Fruit fly (Drosophila melanogaster) whole organism, embryonic: ENCODE results near the gene mei-218.

ENCODE experiments used
- Adf1 ChIP-seq: fragments of 200-800 bp; sonication (Bioruptor generic); IDR thresholded peaks from 2 replicates; pipeline ENCODE4 v1.3.6; 2022; ENCODE audit warnings: missing biosample characterization, missing genetic modification characterization
- Blimp-1 ChIP-seq: fragments of 200-800 bp; sonication (Bioruptor generic); optimal IDR thresholded peaks from 3 replicates; lab custom pipeline; 2018; ENCODE audit warnings: missing biosample characterization, missing genetic modification characterization, mild to moderate bottlenecking, moderate library complexity, missing genetic modification reagents
- CG10209 ChIP-seq: fragments of 200-800 bp; sonication (Bioruptor generic); optimal IDR thresholded peaks from 3 replicates; lab custom pipeline; 2017; ENCODE audit warnings: missing biosample characterization, mild to moderate bottlenecking, missing genetic modification characterization, missing genetic modification reagents
- CG10959 ChIP-seq: fragments of 200-800 bp; sonication (Bioruptor generic); IDR thresholded peaks from 2 replicates; pipeline ENCODE4 v1.3.6; 2022; ENCODE audit warnings: missing biosample characterization, missing genetic modification characterization
- CG11398 ChIP-seq: fragments of 200-800 bp; sonication (Bioruptor generic); optimal IDR thresholded peaks from 2 replicates; lab custom pipeline; 2016; ENCODE audit warnings: missing biosample characterization, missing genetic modification characterization
- CG11723 ChIP-seq: fragments of 200-800 bp; sonication (Bioruptor generic); optimal IDR thresholded peaks from 2 replicates; lab custom pipeline; 2017; ENCODE audit warnings: missing biosample characterization, mild to moderate bottlenecking, missing genetic modification characterization
- CG12155 ChIP-seq: fragments of 200-800 bp; sonication (Bioruptor generic); optimal IDR thresholded peaks from 3 replicates; lab custom pipeline; 2016; ENCODE audit warnings: missing biosample characterization, missing genetic modification characterization
- CG12236 ChIP-seq: fragments of 200-800 bp; sonication (Bioruptor generic); optimal IDR thresholded peaks from 2 replicates; lab custom pipeline; 2016; ENCODE audit warnings: missing biosample characterization, missing genetic modification characterization
- CG13123 ChIP-seq: fragments of 200-800 bp; sonication (Bioruptor generic); optimal IDR thresholded peaks from 2 replicates; lab custom pipeline; 2016; ENCODE audit warnings: missing biosample characterization, missing genetic modification characterization
- CG14050 ChIP-seq: fragments of 200-800 bp; sonication (Bioruptor generic); IDR thresholded peaks from 3 replicates; pipeline ENCODE4 v1.3.6; 2022; ENCODE audit warnings: missing biosample characterization, missing genetic modification characterization
- CG14667 ChIP-seq: fragments of 200-800 bp; sonication (Bioruptor generic); IDR thresholded peaks from 2 replicates; pipeline ENCODE4 v1.3.6; 2022; ENCODE audit warnings: missing biosample characterization, missing genetic modification characterization
- CG14710 ChIP-seq: fragments of 200-800 bp; sonication (Bioruptor generic); optimal IDR thresholded peaks from 3 replicates; lab custom pipeline; 2019; ENCODE audit warnings: missing biosample characterization, mild to moderate bottlenecking, missing genetic modification characterization, moderate library complexity
- CG14965 ChIP-seq: fragments of 200-800 bp; sonication (Bioruptor generic); optimal IDR thresholded peaks from 2 replicates; lab custom pipeline; 2016; ENCODE audit warnings: missing biosample characterization, missing genetic modification characterization, borderline replicate concordance
- CG15269 ChIP-seq: fragments of 200-800 bp; sonication (Bioruptor generic); optimal IDR thresholded peaks from 2 replicates; lab custom pipeline; 2018; ENCODE audit warnings: missing biosample characterization, mild to moderate bottlenecking, missing genetic modification characterization, moderate library complexity
- CG2120 ChIP-seq: fragments of 200-800 bp; sonication (Bioruptor generic); optimal IDR thresholded peaks from 3 replicates; lab custom pipeline; 2016; ENCODE audit warnings: missing biosample characterization, missing genetic modification characterization
- CG30431 ChIP-seq: fragments of 200-800 bp; sonication (Bioruptor generic); optimal IDR thresholded peaks from 2 replicates; lab custom pipeline; 2017; ENCODE audit warnings: missing biosample characterization, missing genetic modification characterization
- CG4360 ChIP-seq: fragments of 200-800 bp; sonication (Bioruptor generic); IDR thresholded peaks from 2 replicates; pipeline ENCODE4 v1.3.6; 2022; ENCODE audit warnings: missing biosample characterization, missing genetic modification characterization
- CG6254 ChIP-seq: fragments of 200-800 bp; sonication (Bioruptor generic); optimal IDR thresholded peaks from 3 replicates; lab custom pipeline; 2017; ENCODE audit warnings: mild to moderate bottlenecking, missing biosample characterization, missing genetic modification reagents, missing genetic modification characterization
- CG6791 ChIP-seq: fragments of 200-800 bp; sonication (Bioruptor generic); IDR thresholded peaks from 3 replicates; pipeline ENCODE4 v1.3.6; 2022; ENCODE audit warnings: missing biosample characterization, missing genetic modification characterization; ENCODE audit not compliant: partially characterized antibody
- CG7556 ChIP-seq: fragments of 200-800 bp; sonication (Bioruptor generic); optimal IDR thresholded peaks from 2 replicates; lab custom pipeline; 2017; ENCODE audit warnings: missing biosample characterization, mild to moderate bottlenecking, missing genetic modification characterization
- CG7987 ChIP-seq: fragments of 200-800 bp; sonication (Bioruptor generic); optimal IDR thresholded peaks from 2 replicates; lab custom pipeline; 2018; ENCODE audit warnings: missing biosample characterization, mild to moderate bottlenecking, missing genetic modification characterization, moderate library complexity
- CG8089 ChIP-seq: fragments of 200-800 bp; sonication (Bioruptor generic); optimal IDR thresholded peaks from 3 replicates; lab custom pipeline; 2016; ENCODE audit warnings: missing biosample characterization, missing genetic modification characterization
- CG8359 ChIP-seq: fragments of 200-800 bp; sonication (Bioruptor generic); optimal IDR thresholded peaks from 2 replicates; lab custom pipeline; 2017; ENCODE audit warnings: missing biosample characterization, mild to moderate bottlenecking, missing genetic modification characterization, borderline replicate concordance
- Dip2 ChIP-seq: fragments of 200-800 bp; sonication (Bioruptor generic); IDR thresholded peaks from 2 replicates; pipeline ENCODE4 v1.3.6; 2022; ENCODE audit warnings: missing biosample characterization, missing genetic modification characterization
- Hsf ChIP-seq: fragments of 200-800 bp; sonication (Bioruptor generic); optimal IDR thresholded peaks from 3 replicates; lab custom pipeline; 2016; ENCODE audit warnings: missing biosample characterization, missing genetic modification characterization
- Jarid2 ChIP-seq: fragments of 200-800 bp; sonication (Bioruptor generic); optimal IDR thresholded peaks from 3 replicates; lab custom pipeline; 2017; ENCODE audit warnings: mild to moderate bottlenecking, missing biosample characterization, missing genetic modification reagents, missing genetic modification characterization
- MESR4 ChIP-seq: fragments of 200-800 bp; sonication (Bioruptor generic); optimal IDR thresholded peaks from 2 replicates; lab custom pipeline; 2018; ENCODE audit warnings: missing biosample characterization, mild to moderate bottlenecking, missing genetic modification characterization, moderate library complexity
- MTF-1 ChIP-seq: fragments of 200-800 bp; sonication (Bioruptor generic); optimal IDR thresholded peaks from 2 replicates; lab custom pipeline; 2018; ENCODE audit warnings: missing biosample characterization, mild to moderate bottlenecking, missing genetic modification characterization, borderline replicate concordance
- Nf-YB ChIP-seq: fragments of 200-800 bp; sonication (Bioruptor generic); optimal IDR thresholded peaks from 3 replicates; lab custom pipeline; 2019; ENCODE audit warnings: missing biosample characterization, mild to moderate bottlenecking, missing genetic modification characterization, moderate library complexity
- Rx ChIP-seq: fragments of 200-800 bp; sonication (Bioruptor generic); IDR thresholded peaks from 2 replicates; pipeline ENCODE4 v1.3.6; 2022; ENCODE audit warnings: missing biosample characterization, missing genetic modification characterization
- Sin3A ChIP-seq: fragments of >200 bp; optimal IDR thresholded peaks from 2 replicates; lab custom pipeline; 2018
- Usf ChIP-seq: fragments of 200-800 bp; sonication (Bioruptor generic); optimal IDR thresholded peaks from 2 replicates; lab custom pipeline; 2017; ENCODE audit warnings: missing genotype, missing biosample characterization, missing genetic modification characterization
- Xbp1 ChIP-seq: fragments of 200-800 bp; sonication (Bioruptor generic); optimal IDR thresholded peaks from 3 replicates; lab custom pipeline; 2016; ENCODE audit warnings: missing biosample characterization, mild to moderate bottlenecking, missing genetic modification characterization
- ase ChIP-seq: fragments of 200-800 bp; sonication (Bioruptor generic); IDR thresholded peaks from 3 replicates; pipeline ENCODE4 v1.3.6; 2022; ENCODE audit warnings: missing biosample characterization, missing genetic modification characterization
- bsh ChIP-seq, 2 experiments: fragments of 200-800 bp; sonication (Bioruptor generic); optimal IDR thresholded peaks; 2 replicates each; lab custom pipeline; 2017 to 2018; ENCODE audit warnings: mild to moderate bottlenecking in 2 of 2, missing biosample characterization in 2 of 2, missing genetic modification characterization in 2 of 2, moderate library complexity in 1 of 2
- gem ChIP-seq: fragments of 200-800 bp; sonication (Bioruptor generic); optimal IDR thresholded peaks from 2 replicates; lab custom pipeline; 2019; ENCODE audit warnings: missing biosample characterization, mild to moderate bottlenecking, missing genetic modification characterization, moderate library complexity
- grau ChIP-seq: fragments of 200-800 bp; optimal IDR thresholded peaks from 3 replicates; lab custom pipeline; 2019; ENCODE audit warnings: missing biosample characterization, mild to moderate bottlenecking, missing genetic modification characterization, moderate library complexity
- h ChIP-seq: fragments of >200 bp; optimal IDR thresholded peaks from 2 replicates; lab custom pipeline; 2017
- inv ChIP-seq: fragments of 200-800 bp; sonication (Bioruptor generic); IDR thresholded peaks from 2 replicates; pipeline ENCODE4 v1.3.6; 2022; ENCODE audit warnings: missing biosample characterization, missing genetic modification characterization; ENCODE audit not compliant: partially characterized antibody
- mld ChIP-seq: fragments of 200-800 bp; sonication (Bioruptor generic); IDR thresholded peaks from 3 replicates; pipeline ENCODE4 v1.3.6; 2022; ENCODE audit warnings: missing biosample characterization, missing genetic modification characterization; ENCODE audit not compliant: partially characterized antibody
- nmo ChIP-seq: fragments of 200-800 bp; sonication (Bioruptor generic); optimal IDR thresholded peaks from 2 replicates; lab custom pipeline; 2018; ENCODE audit warnings: missing biosample characterization, mild to moderate bottlenecking, missing genetic modification characterization, moderate library complexity
- otp ChIP-seq: fragments of 200-800 bp; sonication (Bioruptor generic); IDR thresholded peaks from 3 replicates; pipeline ENCODE4, ENCODE4 v1.3.6; 2022; ENCODE audit warnings: missing biosample characterization, missing genetic modification characterization
- pan ChIP-seq, 4 experiments: fragments of >200 bp in 3 of 4; fragments of 200-800 bp in 1 of 4; sonication (Bioruptor generic) in 1 of 4; optimal IDR thresholded peaks in 3 of 4; IDR thresholded peaks in 1 of 4; 2 replicates each; pipeline versions ENCODE4 v1.3.6 to Lab custom; 2017 to 2022; ENCODE audit warnings: missing biosample characterization in 2 of 4, missing genetic modification characterization in 2 of 4, mixed read lengths in 1 of 4
- sens ChIP-seq: fragments of 200-800 bp; sonication (Bioruptor generic); peaks from one replicate; lab custom pipeline; 2016; ENCODE audit warnings: missing biosample characterization, missing genetic modification characterization
- sna ChIP-seq: fragments of 200-800 bp; sonication (Bioruptor generic); IDR thresholded peaks from 2 replicates; pipeline ENCODE4 v1.3.6; 2022; ENCODE audit warnings: missing biosample characterization, missing genetic modification characterization; ENCODE audit not compliant: partially characterized antibody
- unc-4 ChIP-seq: fragments of 200-800 bp; sonication (Bioruptor generic); IDR thresholded peaks from 2 replicates; pipeline ENCODE4 v1.3.6; 2022; ENCODE audit warnings: missing biosample characterization, missing genetic modification characterization; ENCODE audit not compliant: partially characterized antibody
- vnd ChIP-seq: fragments of 200-800 bp; sonication (Bioruptor generic); IDR thresholded peaks from 3 replicates; pipeline ENCODE4 v1.3.6; 2022; ENCODE audit warnings: missing biosample characterization, missing genetic modification characterization; ENCODE audit not compliant: partially characterized antibody

mei-218 gene

dm6 chrX:17125017-17125821 is 17.6 kb downstream of the mei-218 start (continued):
- TF ChIP-seq CG8359: no peak
- TF ChIP-seq Xbp1: peak; percentile 43
- peak; percentile 72 for TF ChIP-seq CG14050 (GFP tag; lab: Robert Waterston, UW)
- TF ChIP-seq CG2120 (GFP tag; lab: Kevin White, UChicago): peak; percentile 73
- TF ChIP-seq CG12236 (GFP tag; lab: Kevin White, UChicago): no peak
- TF ChIP-seq Blimp-1 (GFP tag; lab: Kevin White, UChicago): peak; percentile 62
- TF ChIP-seq CG8089 (GFP tag; lab: Kevin White, UChicago): no peak
- no peak for TF ChIP-seq h
- TF ChIP-seq MTF-1 (GFP tag; lab: Kevin White, UChicago): peak; percentile 34
- TF ChIP-seq nmo (GFP tag; lab: Kevin White, UChicago): peak; percentile 28
- TF ChIP-seq inv (GFP tag; lab: Robert Waterston, UW): peak; percentile 81
- peak; percentile 45 for TF ChIP-seq CG14667 (GFP tag; lab: Robert Waterston, UW)
- no peak for TF ChIP-seq CG6254
- peak; percentile 31 for TF ChIP-seq Nf-YB
- TF ChIP-seq unc-4 (GFP tag; lab: Robert Waterston, UW): peak; percentile 87
- TF ChIP-seq otp: peak; percentile 37; the same call in 1 of the 3 replicates
- TF ChIP-seq CG10959 (GFP tag; lab: Robert Waterston, UW): no peak
- TF ChIP-seq Hsf (GFP tag; lab: Kevin White, UChicago): peak; percentile 50
- TF ChIP-seq sna (GFP tag; lab: Robert Waterston, UW): peak; percentile 92
- TF ChIP-seq mld (GFP tag; lab: Robert Waterston, UW): peak; percentile 90; the same call in 2 of the 3 replicates
- TF ChIP-seq Jarid2 (GFP tag; lab: Kevin White, UChicago): no peak
- TF ChIP-seq CG15269 (tag; lab: Kevin White, UChicago): peak; percentile 67
- peak; percentile 65 for TF ChIP-seq CG10209 (GFP tag; lab: Kevin White, UChicago)
- TF ChIP-seq CG4360 (GFP tag; lab: Robert Waterston, UW): no peak
- TF ChIP-seq sens (GFP tag; lab: Kevin White, UChicago): peak; percentile 81
- TF ChIP-seq CG7987: no peak
- TF ChIP-seq CG11398: peak; percentile 22
- peak; percentile 45 for TF ChIP-seq CG11723 (GFP tag; lab: Kevin White, UChicago)
- TF ChIP-seq CG12155 (GFP tag; lab: Kevin White, UChicago): peak; percentile 24
- no peak for TF ChIP-seq MESR4 (GFP tag; lab: Kevin White, UChicago)
- TF ChIP-seq Sin3A (lab: Kevin White, UChicago): no peak
- peak; percentile 58; the same call in 1 of the 3 replicates for TF ChIP-seq ase (GFP tag; lab: Robert Waterston, UW)
- no peak; the same call in 1 of the 2 replicates for TF ChIP-seq Adf1 (GFP tag; lab: Robert Waterston, UW)
- no peak for TF ChIP-seq Usf (GFP tag; lab: Kevin White, UChicago)
- TF ChIP-seq CG13123: no peak
- TF ChIP-seq bsh (GFP tag; optimal IDR thresholded peaks at IDR 0.05; lab: Kevin White, UChicago): peak in 1 of 2 experiments; percentile 45
- TF ChIP-seq gem (tag; lab: Kevin White, UChicago): peak; percentile 80
- TF ChIP-seq pan (optimal IDR thresholded peaks at IDR 0.05; lab: Kevin White, UChicago): no peak
- peak in 1 of 2 experiments; percentile 81 for TF ChIP-seq pan (GFP tag; optimal IDR thresholded peaks at IDR 0.05 in 1 of 2, IDR thresholded peaks at IDR 0.05 in 1 of 2)
- TF ChIP-seq CG14710: peak; percentile 30
- TF ChIP-seq CG14965 (GFP tag; lab: Kevin White, UChicago): no peak
- no peak for TF ChIP-seq Dip2 (GFP tag; lab: Robert Waterston, UW)
- peak; percentile 62 for TF ChIP-seq CG7556 (GFP tag; lab: Kevin White, UChicago)
- no peak for TF ChIP-seq CG30431 (GFP tag; lab: Kevin White, UChicago)
- peak; percentile 49 for TF ChIP-seq Rx
- TF ChIP-seq grau: peak; percentile 68
- peak; percentile 88 for TF ChIP-seq CG6791 (GFP tag; lab: Robert Waterston, UW)
- peak; percentile 92 for TF ChIP-seq vnd (GFP tag; lab: Robert Waterston, UW)
